Fruit fly (Drosophila melanogaster): ENCODE data around the gene f-cup.

The f-cup gene

DNA sequence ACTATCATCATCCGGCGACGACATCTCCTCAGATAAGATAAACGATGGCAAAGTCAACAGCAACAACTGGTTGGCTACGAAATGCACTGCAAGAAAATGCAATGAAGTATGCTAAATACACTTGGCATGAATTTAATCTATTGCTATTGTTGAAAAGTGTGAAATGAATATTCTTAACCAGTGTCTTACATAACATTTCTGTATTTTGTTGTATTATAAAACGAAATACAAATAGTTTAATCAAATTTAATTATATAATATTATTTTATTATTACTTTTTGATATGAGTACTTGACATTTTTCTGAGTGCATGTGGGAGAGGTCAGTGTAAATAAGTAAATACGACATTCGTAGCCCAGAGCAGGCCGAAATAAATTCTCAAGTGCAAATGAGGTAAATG lies 12.9 kb upstream of the f-cup start:
- TF ChIP-seq noc (tag; optimal IDR thresholded peaks at IDR 0.05) = peak; percentile 23

DNA sequence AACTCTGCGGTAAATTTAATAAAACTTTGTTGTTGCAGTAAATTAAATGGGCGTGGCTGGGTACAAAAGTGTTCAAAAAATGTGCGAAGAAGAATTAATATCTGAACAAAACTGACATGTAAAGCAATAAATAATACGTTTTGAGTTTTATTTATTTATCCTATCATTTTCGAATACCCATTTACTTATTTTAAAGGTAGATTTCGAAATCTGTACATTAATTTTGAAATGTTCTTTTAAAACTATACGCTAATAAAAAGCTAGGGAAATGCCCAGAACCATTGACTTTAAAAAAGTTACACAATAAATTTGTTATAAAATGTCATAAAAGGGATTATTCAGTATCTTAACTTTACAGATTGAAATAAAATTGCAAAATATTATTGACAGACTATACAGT lies 11.1 kb upstream of the f-cup start, which contains the start of the genes primo-1 and primo-2:
primo-1 (minus strand) TSS at position 101 of the 400 bp plus-strand sequence.
primo-2 (minus strand) TSS at position 101 of the 400 bp plus-strand sequence.
- no peak for TF ChIP-seq noc (tag; optimal IDR thresholded peaks at IDR 0.05)

DNA sequence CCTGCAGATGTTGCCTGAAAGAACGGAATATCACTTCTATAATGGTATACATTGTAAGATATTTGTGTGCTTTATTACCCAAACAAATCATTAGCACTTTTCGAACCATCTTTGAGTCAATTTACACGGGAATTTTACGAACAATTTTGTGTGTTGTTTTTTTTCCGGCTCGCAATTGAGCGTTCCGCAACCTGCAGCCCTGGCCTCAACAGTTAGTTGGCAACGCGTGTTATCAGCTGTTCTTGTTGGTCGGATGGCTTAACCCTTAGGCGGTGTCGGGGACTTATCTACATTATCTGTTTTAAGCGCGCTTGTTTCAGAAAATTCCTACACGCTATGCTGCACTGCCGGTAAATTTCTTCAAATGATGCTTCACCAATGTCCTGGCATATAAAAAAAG lies 10.0 kb upstream of the f-cup start:
- TF ChIP-seq noc (tag; optimal IDR thresholded peaks at IDR 0.05) = no peak

DNA sequence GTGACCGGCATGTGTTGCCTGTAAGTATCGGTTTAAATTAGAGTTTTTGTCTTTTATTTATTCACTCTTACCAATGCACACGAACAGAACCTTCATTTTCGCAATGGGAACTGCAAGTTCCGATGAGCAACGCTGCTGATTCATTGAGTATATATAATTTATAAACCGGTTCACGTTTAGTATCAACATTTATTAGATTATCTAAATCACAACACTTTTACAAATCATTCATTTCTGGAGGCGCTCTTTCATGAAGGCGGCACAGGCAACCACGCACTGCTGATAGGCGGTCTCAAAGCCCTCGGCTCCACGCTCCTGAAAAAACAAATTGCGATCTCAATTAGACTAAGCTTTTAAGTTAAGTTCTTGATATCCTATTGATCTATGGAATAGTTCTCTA lies 9.2 kb upstream of the f-cup start, which contains the start of gene Argp:
Argp (minus strand) TSS at position 101 of the 400 bp plus-strand sequence.
- no peak for TF ChIP-seq noc (tag; optimal IDR thresholded peaks at IDR 0.05)

DNA sequence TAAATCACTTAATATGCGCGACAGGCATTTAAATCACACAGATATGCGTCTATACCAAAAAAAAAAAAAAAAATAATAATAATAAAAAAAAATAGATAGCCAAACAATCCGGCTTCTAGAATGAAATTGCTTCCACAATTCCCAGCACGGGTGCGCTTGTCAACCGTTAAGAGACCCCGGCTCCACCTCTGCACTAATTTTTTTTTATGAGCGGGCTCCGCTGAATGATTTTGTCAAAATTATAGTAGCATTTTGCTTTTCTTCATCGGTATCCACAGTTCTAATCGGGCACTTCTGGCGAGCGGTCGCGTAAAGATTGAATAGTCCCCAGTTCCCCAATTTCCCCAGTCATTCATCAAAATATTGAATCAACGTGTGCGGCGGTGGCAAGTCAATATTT lies 5.8 kb upstream of the f-cup start, which contains the start of gene Adgf-C:
Adgf-C (plus strand) TSS at position 301 of the 400 bp plus-strand sequence.
- TF ChIP-seq noc (tag; optimal IDR thresholded peaks at IDR 0.05) = no peak

DNA sequence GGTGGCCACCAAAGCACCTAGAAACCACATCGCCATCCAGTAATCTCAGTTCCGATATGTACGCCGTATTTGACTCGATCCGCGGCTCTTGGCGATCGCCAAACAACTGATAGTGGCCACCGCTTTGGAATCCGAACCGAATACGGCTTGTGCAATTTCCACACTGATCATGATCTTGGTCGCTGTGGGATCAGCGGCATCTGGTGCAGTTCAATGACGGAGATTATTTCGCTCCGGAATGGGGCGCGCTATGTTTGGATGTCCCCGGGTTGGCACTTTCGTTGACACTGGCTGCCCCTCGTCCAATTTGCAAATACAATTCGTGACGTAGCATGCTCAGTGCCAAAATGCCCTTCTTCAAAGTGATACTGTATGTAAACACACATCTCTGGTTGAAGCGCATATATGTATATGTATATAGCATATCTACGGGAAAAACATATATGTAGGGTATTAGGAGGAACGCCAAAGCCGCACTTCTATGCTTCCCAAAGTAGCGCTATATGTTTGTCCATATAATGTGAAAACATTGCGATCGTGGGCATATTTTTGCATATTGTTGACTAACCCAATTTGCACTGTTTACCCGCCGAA lies 4.8 kb upstream of the f-cup start, which contains the start of gene Adgf-D:
Adgf-D (minus strand) TSS at position 111 of the 594 bp plus-strand sequence.
- no peak for TF ChIP-seq noc (tag; optimal IDR thresholded peaks at IDR 0.05)

DNA sequence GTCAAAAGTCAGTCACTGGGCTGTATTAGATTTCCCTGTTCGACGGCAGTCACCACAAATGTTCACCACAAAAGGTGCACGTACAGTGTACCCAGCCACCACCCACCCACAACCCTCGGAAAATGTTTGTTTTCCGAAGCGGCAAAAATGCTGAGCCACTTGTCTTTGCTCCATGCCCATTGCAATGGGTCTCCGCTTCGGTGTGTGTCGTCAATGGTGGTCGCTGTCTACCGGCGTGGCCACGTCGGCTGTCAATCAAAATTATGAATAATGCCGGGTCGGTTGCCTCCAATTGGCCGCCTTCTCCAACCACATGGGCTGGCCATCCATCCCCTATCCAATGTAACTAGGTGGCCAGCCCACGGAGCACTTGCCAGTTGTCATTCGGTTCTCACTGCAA lies 446 bp downstream of the f-cup start, which contains the start of gene ninaB:
ninaB (plus strand) TSS at position 374 of the 400 bp plus-strand sequence.
- TF ChIP-seq noc (tag; optimal IDR thresholded peaks at IDR 0.05) = no peak

DNA sequence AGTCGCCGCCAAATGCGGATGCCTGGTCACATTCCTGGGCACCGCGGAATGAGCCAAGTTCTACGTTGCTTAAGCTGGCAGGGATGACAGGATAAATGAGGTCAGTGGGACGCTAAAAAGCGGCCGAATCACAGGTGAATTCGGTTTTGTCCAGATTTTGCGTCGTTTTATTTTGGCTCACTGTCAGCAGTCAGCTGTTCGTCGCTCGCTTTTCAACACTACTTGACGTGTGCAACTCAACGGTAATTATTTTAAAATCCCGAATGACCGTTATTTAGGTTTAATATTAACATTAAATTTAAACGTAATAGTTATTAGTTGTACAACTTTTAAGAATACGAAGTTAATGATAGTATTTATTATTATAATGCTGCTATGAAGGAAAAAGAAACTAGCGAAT lies 1.3 kb downstream of the f-cup start:
- TF ChIP-seq noc (tag; optimal IDR thresholded peaks at IDR 0.05) = no peak

DNA sequence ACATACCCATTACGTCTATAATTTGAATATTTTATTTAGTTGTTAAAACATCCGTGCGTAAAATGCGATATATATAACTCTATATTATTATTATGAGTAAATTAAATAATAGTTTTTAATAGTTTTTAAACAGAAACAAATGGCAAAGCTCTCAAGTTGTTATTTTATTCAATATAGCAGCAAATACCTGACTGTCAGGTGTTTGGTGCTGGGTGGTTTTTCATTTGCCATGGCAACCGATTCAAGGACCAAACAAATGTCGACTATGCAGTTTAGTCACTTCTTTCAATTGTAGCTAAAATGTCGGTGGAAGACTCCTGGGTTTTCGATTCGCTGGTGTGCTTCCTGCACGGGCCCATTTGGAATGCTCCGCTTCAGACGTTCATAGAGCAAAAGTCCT lies 6.9 kb downstream of the f-cup start, which contains the start of gene CG14367:
CG14367 (plus strand) TSS at position 301 of the 400 bp plus-strand sequence.
- no peak for TF ChIP-seq noc (tag; optimal IDR thresholded peaks at IDR 0.05)

DNA sequence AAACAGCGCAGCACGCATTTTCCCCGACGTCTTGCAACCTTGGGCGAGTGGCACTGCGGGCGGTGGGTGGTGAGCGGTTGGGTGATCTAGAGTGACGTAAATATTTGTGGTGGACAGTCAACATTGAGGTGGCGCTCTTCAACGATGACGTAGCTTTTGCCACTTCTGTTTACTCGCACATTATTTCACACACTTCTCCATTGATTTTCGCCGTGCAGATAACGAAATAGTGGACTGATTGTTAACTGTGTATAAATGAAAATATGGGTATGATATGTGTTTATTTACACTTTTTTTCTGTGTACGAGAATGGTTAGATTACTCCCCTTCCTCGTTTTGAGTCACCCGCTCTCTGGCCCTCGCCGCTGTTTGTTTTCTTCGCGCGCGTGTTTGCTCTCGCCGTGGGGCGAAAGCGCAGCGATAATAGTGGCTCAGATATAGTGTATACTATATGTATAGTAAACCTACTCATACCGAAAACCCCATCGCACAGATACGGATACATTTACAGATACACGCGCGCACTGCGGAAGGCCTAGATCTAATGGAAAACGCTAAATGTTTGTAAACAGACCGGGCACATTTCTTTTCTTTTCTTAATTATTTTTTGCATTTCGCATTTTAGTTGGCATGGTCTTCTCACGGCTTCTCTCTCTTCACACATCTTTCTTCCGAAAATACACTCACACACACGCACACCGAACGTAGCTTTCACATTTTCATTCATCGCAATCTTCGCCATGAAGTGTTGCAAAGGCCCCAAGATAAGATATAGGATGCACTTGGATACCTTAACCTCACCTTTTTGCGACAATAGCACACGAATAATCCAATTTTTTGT lies 14.0 kb downstream of the f-cup start, which contains the start of gene omd:
omd (minus strand) TSS at position 840 of the 841 bp plus-strand sequence.
- TF ChIP-seq noc (tag; optimal IDR thresholded peaks at IDR 0.05) = peak; percentile 63

DNA sequence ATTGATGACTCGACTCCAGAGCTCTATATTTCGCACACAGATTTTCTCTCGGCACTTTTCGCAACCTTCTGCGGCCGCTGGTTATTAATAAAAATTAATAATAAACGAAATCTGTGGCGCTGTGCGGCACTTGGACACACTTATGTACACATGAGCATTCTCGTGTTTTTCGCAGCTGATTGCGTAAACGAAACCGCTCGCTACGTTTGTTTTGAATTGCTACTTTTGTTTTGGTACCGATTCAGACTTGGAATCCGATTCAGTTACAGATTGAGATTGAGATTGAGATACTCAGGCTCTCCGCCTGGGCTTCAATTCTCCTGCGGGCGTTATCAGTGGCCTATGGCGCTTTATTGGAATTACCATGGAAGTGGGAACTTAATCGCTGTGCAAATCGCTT lies 14.7 kb downstream of the f-cup start:
- TF ChIP-seq noc (tag; optimal IDR thresholded peaks at IDR 0.05) = no peak

DNA sequence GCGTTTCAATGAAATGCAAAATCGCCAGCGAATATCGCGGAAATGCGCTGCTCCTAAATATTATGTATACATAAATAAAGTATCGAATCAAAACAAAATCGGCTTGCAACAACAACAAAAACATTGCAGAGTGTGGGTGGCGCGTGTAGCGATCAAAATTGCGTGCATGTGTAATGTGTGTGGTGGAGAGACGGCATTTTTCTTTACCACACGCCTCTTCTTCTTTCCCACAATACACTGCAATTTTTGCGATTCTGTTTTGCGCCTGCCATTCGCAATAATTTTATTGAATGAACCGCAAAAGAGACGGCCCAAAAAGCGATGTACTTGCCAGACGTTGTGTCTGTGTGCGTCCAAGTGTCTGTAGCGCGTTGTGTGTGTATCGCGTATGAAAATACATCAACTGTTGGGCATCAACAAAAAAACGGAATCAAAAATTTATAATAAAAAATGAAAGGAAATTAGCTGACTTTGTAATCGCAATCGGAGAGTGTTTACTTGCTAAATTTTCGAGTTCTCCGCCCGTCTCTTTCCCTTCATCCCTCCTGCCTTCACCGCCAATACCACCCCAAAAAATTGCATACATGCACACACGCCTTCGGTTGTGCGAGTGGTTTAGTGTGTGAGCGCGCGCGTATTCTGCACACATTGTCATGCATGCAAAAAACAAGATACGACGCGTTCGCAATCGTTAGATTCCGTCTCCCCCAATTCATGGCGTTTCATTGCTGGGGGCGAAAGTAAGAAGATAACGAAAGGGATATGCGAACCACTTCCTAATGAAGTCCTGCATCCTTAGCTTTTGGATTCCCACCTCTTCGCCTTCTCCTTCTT lies 15.9 kb downstream of the f-cup start:
- peak; percentile 22 for TF ChIP-seq noc (tag; optimal IDR thresholded peaks at IDR 0.05)

DNA sequence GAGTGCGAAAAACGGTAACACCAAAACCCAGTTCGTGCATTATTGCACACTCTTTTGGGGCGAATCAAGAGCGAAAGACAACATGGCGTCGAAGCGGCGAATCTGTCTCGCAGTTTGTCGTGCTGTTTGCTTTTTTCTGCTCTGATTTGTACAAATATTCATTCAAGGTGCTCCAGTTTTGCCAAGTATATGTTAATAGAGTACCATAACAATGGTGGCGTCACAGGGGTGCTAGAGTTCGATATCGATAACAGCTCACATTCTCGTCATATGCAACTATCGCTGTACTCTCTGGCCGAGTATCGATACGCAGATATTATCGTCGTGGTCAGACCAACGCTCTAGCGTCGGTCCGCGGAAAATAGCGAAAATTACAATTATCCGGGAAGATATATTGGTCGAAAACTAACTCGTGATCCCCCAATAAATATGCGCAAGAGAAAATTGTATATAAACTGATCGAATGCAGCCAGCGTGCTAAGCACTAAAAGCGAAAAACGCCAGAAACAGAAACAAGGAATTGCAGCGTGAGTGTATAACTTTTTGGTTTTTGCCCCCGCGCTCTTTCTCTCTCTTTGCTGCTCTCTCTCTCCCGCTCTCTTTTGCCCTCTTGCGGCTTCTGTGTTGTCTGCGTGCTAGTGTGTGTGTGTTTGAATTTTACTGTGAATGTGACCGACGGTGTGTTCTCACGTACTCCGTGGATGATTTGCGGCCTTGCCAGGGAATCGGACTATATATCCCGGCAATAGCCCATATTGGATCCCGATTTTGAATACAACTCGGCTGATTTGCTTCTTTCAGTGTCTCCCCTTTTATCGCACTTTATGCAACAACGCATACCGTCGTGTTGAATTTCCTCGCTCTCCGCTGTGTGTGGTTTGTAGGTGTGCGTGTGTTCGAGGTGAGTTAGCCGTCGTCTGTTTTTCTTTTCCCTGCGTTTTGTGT lies 16.7 kb downstream of the f-cup start, which contains the start of gene flfl:
flfl (plus strand) TSS at position 298 of the 945 bp plus-strand sequence.
- TF ChIP-seq noc (tag; optimal IDR thresholded peaks at IDR 0.05) = no peak

DNA sequence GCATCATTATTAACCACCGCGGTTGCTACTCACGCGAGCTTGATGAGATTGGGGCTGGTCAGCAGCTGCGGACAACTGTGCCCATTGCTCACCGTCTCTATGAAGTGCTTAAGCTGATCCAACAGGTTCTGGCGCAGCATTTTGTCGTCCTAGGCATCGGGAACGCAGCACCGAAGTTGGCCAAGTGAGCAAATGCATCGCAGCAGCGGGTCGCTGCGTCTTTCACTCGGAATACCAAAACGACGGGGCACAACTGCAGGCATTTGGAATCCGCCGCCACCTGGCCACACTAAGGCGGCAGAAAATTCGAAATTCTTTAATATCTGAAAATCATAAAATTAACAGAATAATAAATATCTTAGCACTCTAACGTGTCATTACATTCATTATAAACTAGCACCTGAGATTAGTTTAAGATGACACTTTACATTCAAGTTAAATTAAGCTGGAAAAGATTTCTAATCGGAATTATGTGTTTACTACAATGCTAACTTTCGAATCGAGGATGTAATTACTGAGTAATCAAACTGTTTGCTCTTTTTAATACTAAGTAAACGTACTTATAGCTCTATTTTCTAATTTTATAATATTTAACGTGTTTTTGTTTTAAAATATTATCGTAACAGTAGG lies 17.5 kb downstream of the f-cup start:
- TF ChIP-seq noc (tag; optimal IDR thresholded peaks at IDR 0.05) = no peak

All from whole organism, larva.